Worm (Caenorhabditis elegans) whole organism, midembryonic: ENCODE data around the gene ZK673.2.

Experiments
- T22C8.4 ChIP-seq: fragments of 200-800 bp; sonication (Bioruptor generic); IDR thresholded peaks from 2 replicates; pipeline ENCODE4 v1.3.6; 2022; ENCODE audit warnings: missing genetic modification characterization, missing compliant biosample characterization
- flt-1 ChIP-seq: fragments of 200-800 bp; sonication (Bioruptor generic); IDR thresholded peaks from 2 replicates; pipeline ENCODE4 v1.3.6; 2022; ENCODE audit warnings: missing genetic modification characterization, missing compliant biosample characterization
- klf-2 ChIP-seq: fragments of 200-800 bp; sonication (Bioruptor generic); conservative IDR thresholded peaks from 2 replicates; pipeline ENCODE4 v1.3.6; 2022; ENCODE audit warnings: missing genetic modification reagents, missing genetic modification characterization, missing compliant biosample characterization
- med-1 ChIP-seq: sonication (generic microtip); optimal IDR thresholded peaks from 2 replicates; lab custom pipeline; 2017; ENCODE audit warnings: missing genetic modification characterization, mild to moderate bottlenecking, missing compliant biosample characterization, antibody characterized with exemption, missing genetic modification reagents; ENCODE audit not compliant: insufficient read depth
- ref-1 ChIP-seq: fragments of 200-800 bp; sonication (Bioruptor generic); conservative IDR thresholded peaks from 2 replicates; pipeline ENCODE4 v1.3.6; 2022; ENCODE audit warnings: missing genetic modification reagents, missing genetic modification characterization, missing compliant biosample characterization
- tab-1 ChIP-seq: fragments of 200-800 bp; sonication (Bioruptor generic); IDR thresholded peaks from 2 replicates; pipeline ENCODE4 v1.3.6; 2022; ENCODE audit warnings: missing genetic modification characterization, missing compliant biosample characterization
- ztf-23 ChIP-seq: fragments of 200-800 bp; sonication (Bioruptor generic); IDR thresholded peaks from 2 replicates; pipeline ENCODE4 v1.3.6; 2022; ENCODE audit warnings: missing genetic modification reagents, missing genetic modification characterization, missing compliant biosample characterization
- ztf-29 ChIP-seq: fragments of 200-800 bp; sonication (Bioruptor generic); IDR thresholded peaks from 2 replicates; pipeline ENCODE4 v1.3.6; 2022; ENCODE audit warnings: missing genetic modification reagents, missing genetic modification characterization, missing compliant biosample characterization

DNA sequence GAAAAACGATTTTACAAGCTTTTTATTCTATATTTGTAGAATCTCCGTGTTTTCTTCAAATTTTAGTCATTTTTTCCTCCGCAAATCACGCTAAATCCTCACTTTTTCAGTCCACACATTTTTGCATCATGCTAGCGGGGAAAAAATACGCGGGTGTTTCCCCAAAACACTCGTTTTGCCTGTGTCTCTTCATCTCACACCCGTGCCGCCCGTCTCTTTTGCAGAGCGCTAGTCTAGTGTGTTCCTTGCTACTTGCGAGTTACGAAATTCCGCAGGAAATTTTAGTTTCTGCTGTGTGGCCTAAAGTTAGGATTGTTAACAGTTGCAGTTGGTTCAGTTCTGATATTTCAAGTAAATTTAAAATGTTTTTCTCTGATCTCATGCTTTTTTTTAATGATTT lies 2.3 kb upstream of the ZK673.2 start:
- TF ChIP-seq flt-1 (no peak), ztf-23 (no peak), T22C8.4 (GFP tag; lab: Robert Waterston, UW) (no peak), ztf-29 (GFP tag; lab: Robert Waterston, UW) (no peak), ref-1 (GFP tag; lab: Robert Waterston, UW) (no peak), tab-1 (no peak), med-1 (GFP tag; lab: Kevin White, UChicago) (no peak), klf-2 (no peak)
